Fruit fly (Drosophila melanogaster): Measurements from ENCODE around the gene CG13295.

CG13295 gene

DNA sequence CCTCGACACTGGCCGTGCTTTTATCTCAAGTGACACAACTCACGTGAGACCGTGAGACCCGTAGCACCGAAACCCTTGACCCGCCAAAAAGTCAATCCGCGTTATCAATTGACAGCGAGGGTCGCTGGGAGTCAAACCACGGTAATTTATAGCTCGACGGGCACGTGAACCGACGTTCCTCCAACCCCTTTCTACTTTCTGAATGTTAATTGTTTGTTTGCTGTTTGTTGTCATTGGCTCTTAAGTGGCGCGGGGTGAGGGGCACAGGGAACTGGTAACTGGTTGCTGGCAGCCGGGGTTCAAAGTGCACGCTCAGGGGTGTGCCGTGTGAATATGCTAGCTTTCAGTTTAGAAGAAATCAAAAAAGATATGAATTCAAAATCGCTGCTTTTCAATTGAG lies 31.7 kb upstream of the CG13295 start:
- TF ChIP-seq CG4282 (GFP tag; optimal IDR thresholded peaks at IDR 0.05) (no peak), otp (GFP tag; IDR thresholded peaks at IDR 0.05) (peak; percentile 34; the same call in 1 of the 3 replicates), CoRest (tag; optimal IDR thresholded peaks at IDR 0.05) (no peak), Vsx1 (GFP tag; optimal IDR thresholded peaks at IDR 0.05) (peak; percentile 20), CG12299 (tag; optimal IDR thresholded peaks at IDR 0.05) (no peak), gsb-n (tag; optimal IDR thresholded peaks at IDR 0.05) (peak; percentile 28), CG8089 (GFP tag; optimal IDR thresholded peaks at IDR 0.05) (no peak), dan (GFP tag; IDR thresholded peaks at IDR 0.05) (no peak), Atf-2 (GFP tag; optimal IDR thresholded peaks at IDR 0.05) (no peak), CG31224 (GFP tag; IDR thresholded peaks at IDR 0.05) (no peak), nerfin-1 (tag; optimal IDR thresholded peaks at IDR 0.05) (peak; percentile 13), CG14050 (GFP tag; IDR thresholded peaks at IDR 0.05) (no peak), CG4328 (GFP tag; optimal IDR thresholded peaks at IDR 0.05) (no peak), kni (GFP tag; optimal IDR thresholded peaks at IDR 0.05) (peak; percentile 3), pros (GFP tag; optimal IDR thresholded peaks at IDR 0.05) (peak; percentile 49), CG8359 (GFP tag; optimal IDR thresholded peaks at IDR 0.05; ENCODE audit: borderline replicate concordance) (no peak), Hr78 (GFP tag; optimal IDR thresholded peaks at IDR 0.05) (peak in 1 of 2 experiments; percentile 72), oc (tag; optimal IDR thresholded peaks at IDR 0.05) (peak; percentile 70), Nf-YB (GFP tag; optimal IDR thresholded peaks at IDR 0.05) (peak; percentile 56), CG14441 (GFP tag; IDR thresholded peaks at IDR 0.05) (no peak), Sry-δ (GFP tag; optimal IDR thresholded peaks at IDR 0.05) (no peak), sqz (GFP tag; optimal IDR thresholded peaks at IDR 0.05) (no peak), CG3995 (GFP tag; optimal IDR thresholded peaks at IDR 0.05) (no peak), Nf-YC (tag; optimal IDR thresholded peaks at IDR 0.05) (peak; percentile 23), CG11093 (GFP tag; IDR thresholded peaks at IDR 0.05) (no peak), crol (GFP tag; IDR thresholded peaks at IDR 0.05) (peak; percentile 63), cwo (GFP tag; optimal IDR thresholded peaks at IDR 0.05) (peak; percentile 33), tll (GFP tag; optimal IDR thresholded peaks at IDR 0.05) (peak in 1 of 2 experiments; percentile 56), Hey (tag; optimal IDR thresholded peaks at IDR 0.05) (peak; percentile 79), Max (GFP tag; optimal IDR thresholded peaks at IDR 0.05) (no peak), sob (GFP tag; IDR thresholded peaks at IDR 0.05) (no peak)

DNA sequence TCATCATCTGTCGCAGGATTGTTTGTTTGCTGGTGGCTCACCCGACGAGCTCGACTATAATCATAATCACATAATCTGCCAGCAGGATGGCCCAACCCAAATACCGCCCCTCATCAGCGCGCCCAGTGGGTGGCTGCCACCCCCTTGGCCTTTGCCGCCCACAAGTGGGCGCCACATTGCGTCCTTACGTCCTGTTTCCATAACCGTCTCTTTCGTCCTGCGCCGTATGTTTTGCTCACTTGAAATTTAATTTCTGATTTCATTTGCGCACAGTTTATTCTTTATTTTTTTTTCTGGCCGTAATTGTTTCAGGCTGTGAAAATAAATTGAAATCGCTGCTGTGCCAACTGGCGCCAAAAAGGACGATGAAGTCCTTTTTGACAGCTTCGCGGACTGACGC lies 30.4 kb upstream of the CG13295 start:
- TF ChIP-seq Ets65A (GFP tag) (peak; percentile 92), CG7745 (tag; optimal IDR thresholded peaks at IDR 0.05) (no peak)

DNA sequence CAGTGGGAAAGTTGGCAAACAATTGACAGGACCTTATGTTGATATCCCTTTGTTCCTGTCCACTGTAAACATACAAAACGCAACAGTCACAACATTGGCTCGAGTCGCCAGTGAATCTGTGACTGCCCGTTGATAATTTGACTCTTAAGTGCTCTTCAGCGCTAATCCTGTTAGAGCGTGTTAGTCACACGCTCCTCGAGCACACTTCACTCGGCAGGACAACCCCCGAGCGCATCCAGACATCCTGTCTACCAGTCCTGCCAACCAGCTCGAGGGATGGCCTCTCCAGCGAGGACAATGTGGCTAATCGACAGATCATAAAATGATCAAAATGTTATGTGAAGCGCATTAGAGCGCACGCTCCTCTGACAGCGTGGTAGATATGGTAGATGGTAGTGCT lies 29.5 kb upstream of the CG13295 start:
- TF ChIP-seq nerfin-1 (tag; optimal IDR thresholded peaks at IDR 0.05) (peak; percentile 27), vnd (GFP tag; IDR thresholded peaks at IDR 0.05; ENCODE audit: partially characterized antibody) (no peak), CTCF (GFP tag; optimal IDR thresholded peaks at IDR 0.05) (peak; percentile 12), tll (GFP tag; optimal IDR thresholded peaks at IDR 0.05) (peak in 1 of 2 experiments; percentile 73), CG10209 (GFP tag; optimal IDR thresholded peaks at IDR 0.05) (no peak), D (optimal IDR thresholded peaks at IDR 0.05) (peak; percentile 49), D (GFP tag; optimal IDR thresholded peaks at IDR 0.05) (no peak), CG30431 (GFP tag; optimal IDR thresholded peaks at IDR 0.05) (no peak), pros (GFP tag; optimal IDR thresholded peaks at IDR 0.05) (peak; percentile 83), Hey (tag; optimal IDR thresholded peaks at IDR 0.05) (peak; percentile 95), kni (GFP tag; optimal IDR thresholded peaks at IDR 0.05) (peak; percentile 25), CG9215 (GFP tag; IDR thresholded peaks at IDR 0.05) (no peak), CG6683 (GFP tag; optimal IDR thresholded peaks at IDR 0.05) (no peak), sug (tag; optimal IDR thresholded peaks at IDR 0.05) (no peak), Dfd (GFP tag; optimal IDR thresholded peaks at IDR 0.05) (no peak), prd (optimal IDR thresholded peaks at IDR 0.05) (no peak), prd (GFP tag; IDR thresholded peaks at IDR 0.05) (peak; percentile 42; the same call in 1 of the 3 replicates), oc (tag; optimal IDR thresholded peaks at IDR 0.05) (peak; percentile 81), gsb-n (tag; optimal IDR thresholded peaks at IDR 0.05) (peak; percentile 94), grn (GFP tag; optimal IDR thresholded peaks at IDR 0.05) (peak; percentile 23), CG2889 (GFP tag; IDR thresholded peaks at IDR 0.05) (0 out of 3 replicates have a peak, but pooled peaks have one; percentile 18)
